Fruit fly (Drosophila melanogaster): ENCODE results near the gene mthl2.

dm6 chr3L:5594853-5595593 lies 9.6 kb upstream of the mthl2 start, which contains the start of the genes Alp10 and Alp9:
- TF ChIP-seq psq (optimal IDR thresholded peaks at IDR 0.05) = no peak
- TF ChIP-seq Sin3A (optimal IDR thresholded peaks at IDR 0.05) = no peak
- no peak for TF ChIP-seq ttk (optimal IDR thresholded peaks at IDR 0.05)
- TF ChIP-seq Myc (optimal IDR thresholded peaks at IDR 0.05) = no peak
- no peak for TF ChIP-seq insv (optimal IDR thresholded peaks at IDR 0.05)

Data from Kc167 (cell line).